Fruit fly (Drosophila melanogaster) whole organism, embryonic: Measurements from ENCODE around the gene CG32073.

Experiments
- BtbVII ChIP-seq: fragments of 200-800 bp; sonication (Bioruptor generic); optimal IDR thresholded peaks from 3 replicates; lab custom pipeline; 2017; ENCODE audit warnings: missing biosample characterization, mild to moderate bottlenecking, missing genetic modification characterization
- CG14441 ChIP-seq: fragments of 200-800 bp; sonication (Bioruptor generic); IDR thresholded peaks from 2 replicates; pipeline ENCODE4 v1.3.6; 2022; ENCODE audit warnings: missing biosample characterization, missing genetic modification characterization
- CG1529 ChIP-seq: fragments of 200-800 bp; sonication (Bioruptor generic); optimal IDR thresholded peaks from 3 replicates; lab custom pipeline; 2018; ENCODE audit warnings: missing biosample characterization, missing genetic modification characterization
- CG17385 ChIP-seq: fragments of 200-800 bp; sonication (Bioruptor generic); optimal IDR thresholded peaks from 3 replicates; lab custom pipeline; 2018; ENCODE audit warnings: missing biosample characterization, mild to moderate bottlenecking, missing genetic modification characterization
- CG2202 ChIP-seq: fragments of 200-800 bp; sonication (Bioruptor generic); optimal IDR thresholded peaks from 2 replicates; lab custom pipeline; 2018; ENCODE audit warnings: missing biosample characterization, mild to moderate bottlenecking, missing genetic modification characterization
- CG30403 ChIP-seq: fragments of 200-800 bp; sonication (Bioruptor generic); optimal IDR thresholded peaks from 3 replicates; lab custom pipeline; 2016; ENCODE audit warnings: missing biosample characterization, missing genetic modification characterization
- CG30431 ChIP-seq: fragments of 200-800 bp; sonication (Bioruptor generic); optimal IDR thresholded peaks from 2 replicates; lab custom pipeline; 2017; ENCODE audit warnings: missing biosample characterization, missing genetic modification characterization
- CG3065 ChIP-seq: fragments of 200-800 bp; sonication (Bioruptor generic); optimal IDR thresholded peaks from 2 replicates; lab custom pipeline; 2016; ENCODE audit warnings: missing biosample characterization, missing genetic modification characterization
- CG4328 ChIP-seq: fragments of 200-800 bp; sonication (Bioruptor generic); optimal IDR thresholded peaks from 3 replicates; lab custom pipeline; 2017; ENCODE audit warnings: missing biosample characterization, missing genetic modification reagents, missing genetic modification characterization
- CG6683 ChIP-seq: fragments of 200-800 bp; sonication (Bioruptor generic); optimal IDR thresholded peaks from 2 replicates; lab custom pipeline; 2017; ENCODE audit warnings: missing biosample characterization, mild to moderate bottlenecking, missing genetic modification characterization, missing genetic modification reagents
- CG7357 ChIP-seq: fragments of 200-800 bp; sonication (Bioruptor generic); IDR thresholded peaks from 3 replicates; pipeline ENCODE4 v1.3.6; 2022; ENCODE audit warnings: missing biosample characterization, missing genetic modification characterization
- CG8478 ChIP-seq: fragments of >200 bp; optimal IDR thresholded peaks from 2 replicates; lab custom pipeline; 2018
- CG8944 ChIP-seq: fragments of 200-800 bp; sonication (Bioruptor generic); optimal IDR thresholded peaks from 3 replicates; lab custom pipeline; 2016; ENCODE audit warnings: missing biosample characterization, missing genetic modification characterization
- CG9727 ChIP-seq: fragments of 200-800 bp; sonication (Bioruptor generic); optimal IDR thresholded peaks from 3 replicates; lab custom pipeline; 2017; ENCODE audit warnings: missing biosample characterization, mild to moderate bottlenecking, missing genetic modification characterization
- CTCF ChIP-seq: fragments of 200-800 bp; sonication (Bioruptor generic); optimal IDR thresholded peaks from 2 replicates; lab custom pipeline; 2017; ENCODE audit warnings: missing biosample characterization, mild to moderate bottlenecking, missing genetic modification characterization, moderate library complexity
- Camta ChIP-seq: fragments of 200-800 bp; sonication (Bioruptor generic); optimal IDR thresholded peaks from 2 replicates; lab custom pipeline; 2016; ENCODE audit warnings: missing biosample characterization, missing genetic modification characterization
- Chrac-16 ChIP-seq: fragments of 200-800 bp; sonication (Bioruptor generic); optimal IDR thresholded peaks from 3 replicates; lab custom pipeline; 2016; ENCODE audit warnings: missing biosample characterization, missing genetic modification characterization
- Dip2 ChIP-seq: fragments of 200-800 bp; sonication (Bioruptor generic); IDR thresholded peaks from 2 replicates; pipeline ENCODE4 v1.3.6; 2022; ENCODE audit warnings: missing biosample characterization, missing genetic modification characterization
- HmgZ ChIP-seq: fragments of 200-800 bp; sonication (Bioruptor generic); optimal IDR thresholded peaks from 2 replicates; lab custom pipeline; 2018; ENCODE audit warnings: missing biosample characterization, mild to moderate bottlenecking, missing genetic modification characterization
- Hr78 ChIP-seq, 2 experiments: fragments of 200-800 bp in 1 of 2; fragments of >200 bp in 1 of 2; sonication (Bioruptor generic) in 1 of 2; optimal IDR thresholded peaks; 2 replicates each; lab custom pipeline; 2017 to 2019; ENCODE audit warnings: missing biosample characterization in 2 of 2, missing genetic modification characterization in 2 of 2, mild to moderate bottlenecking in 1 of 2, moderate library complexity in 1 of 2
- Lim3 ChIP-seq: fragments of 200-800 bp; sonication (Bioruptor generic); IDR thresholded peaks from 2 replicates; pipeline ENCODE4 v1.3.6; 2022; ENCODE audit warnings: missing biosample characterization, missing genetic modification characterization
- NFAT ChIP-seq: fragments of 200-800 bp; sonication (Bioruptor generic); IDR thresholded peaks from 2 replicates; pipeline ENCODE4 v1.3.6; 2022; ENCODE audit warnings: missing biosample characterization, missing genetic modification characterization
- Pdp1 ChIP-seq, 2 experiments: fragments of 200-800 bp; sonication (Bioruptor generic); optimal IDR thresholded peaks; 3 replicates each; lab custom pipeline; 2016; ENCODE audit warnings: missing biosample characterization in 2 of 2, missing genetic modification characterization in 2 of 2, mild to moderate bottlenecking in 1 of 2, moderate library complexity in 1 of 2
- Stat92E ChIP-seq, 3 experiments: fragments of >200 bp in 2 of 3; fragments of 200-800 bp in 1 of 3; sonication (Bioruptor generic) in 1 of 3; optimal IDR thresholded peaks; 2 replicates each; lab custom pipeline; 2017 to 2019; ENCODE audit warnings: missing biosample characterization in 3 of 3, missing genetic modification characterization in 3 of 3, mild to moderate bottlenecking in 1 of 3, moderate library complexity in 1 of 3
- Xbp1 ChIP-seq: fragments of 200-800 bp; sonication (Bioruptor generic); optimal IDR thresholded peaks from 3 replicates; lab custom pipeline; 2016; ENCODE audit warnings: missing biosample characterization, mild to moderate bottlenecking, missing genetic modification characterization
- bab2 ChIP-seq: fragments of 200-800 bp; sonication (Bioruptor generic); optimal IDR thresholded peaks from 2 replicates; lab custom pipeline; 2016; ENCODE audit warnings: missing biosample characterization, missing genetic modification characterization
- chinmo ChIP-seq: fragments of 200-800 bp; sonication (Bioruptor generic); IDR thresholded peaks from 4 replicates; pipeline ENCODE4 v1.3.6; 2022; ENCODE audit warnings: missing biosample characterization, missing genetic modification characterization; ENCODE audit not compliant: partially characterized antibody
- chn ChIP-seq: fragments of 200-800 bp; sonication (Bioruptor generic); optimal IDR thresholded peaks from 2 replicates; lab custom pipeline; 2016; ENCODE audit warnings: missing biosample characterization, missing genetic modification characterization
- ci ChIP-seq: fragments of 200-800 bp; sonication (Bioruptor generic); IDR thresholded peaks from 3 replicates; pipeline ENCODE4 v1.3.6; 2022; ENCODE audit warnings: missing biosample characterization, missing genetic modification characterization
- dan ChIP-seq: fragments of 200-800 bp; sonication (Bioruptor generic); IDR thresholded peaks from 2 replicates; pipeline ENCODE4 v1.3.6; 2022; ENCODE audit warnings: missing biosample characterization, missing genetic modification characterization
- dati ChIP-seq: fragments of 200-800 bp; sonication (Bioruptor generic); IDR thresholded peaks from 2 replicates; pipeline ENCODE4 v1.3.6; 2022; ENCODE audit warnings: missing biosample characterization, missing genetic modification characterization
- dmrt99B ChIP-seq: fragments of 200-800 bp; sonication (Bioruptor generic); optimal IDR thresholded peaks from 2 replicates; lab custom pipeline; 2018; ENCODE audit warnings: missing biosample characterization, mild to moderate bottlenecking, missing genetic modification characterization, moderate library complexity
- eve ChIP-seq, 2 experiments: fragments of >200 bp; optimal IDR thresholded peaks; 2 replicates each; lab custom pipeline; 2017; ENCODE audit warnings: missing biosample characterization in 2 of 2, missing genetic modification characterization in 2 of 2
- ewg ChIP-seq: fragments of 200-800 bp; sonication (Bioruptor generic); optimal IDR thresholded peaks from 3 replicates; lab custom pipeline; 2017; ENCODE audit warnings: mild to moderate bottlenecking, missing biosample characterization, missing genetic modification reagents, missing genetic modification characterization
- fd64A ChIP-seq: fragments of 200-800 bp; sonication (Bioruptor generic); optimal IDR thresholded peaks from 3 replicates; lab custom pipeline; 2018; ENCODE audit warnings: missing biosample characterization, mild to moderate bottlenecking, missing genetic modification characterization
- fru ChIP-seq: fragments of >200 bp; optimal IDR thresholded peaks from 2 replicates; lab custom pipeline; 2017
- gro ChIP-seq: fragments of 200-800 bp; sonication (Bioruptor generic); optimal IDR thresholded peaks from 2 replicates; lab custom pipeline; 2016; ENCODE audit warnings: missing biosample characterization, missing genetic modification characterization
- klu ChIP-seq: fragments of 200-800 bp; sonication (Bioruptor generic); IDR thresholded peaks from 2 replicates; pipeline ENCODE4 v1.3.6; 2022; ENCODE audit warnings: missing biosample characterization, missing genetic modification characterization
- lilli ChIP-seq: fragments of 200-800 bp; sonication (Bioruptor generic); optimal IDR thresholded peaks from 3 replicates; lab custom pipeline; 2016; ENCODE audit warnings: missing biosample characterization, missing genetic modification characterization
- maf-S ChIP-seq: fragments of 200-800 bp; sonication (Bioruptor generic); optimal IDR thresholded peaks from 2 replicates; lab custom pipeline; 2016; ENCODE audit warnings: missing biosample characterization, missing genetic modification characterization
- nau ChIP-seq: fragments of 200-800 bp; sonication (Bioruptor generic); optimal IDR thresholded peaks from 3 replicates; lab custom pipeline; 2017; ENCODE audit warnings: missing biosample characterization, mild to moderate bottlenecking, missing genetic modification characterization, missing genetic modification reagents
- odd ChIP-seq: fragments of 200-800 bp; sonication (Bioruptor generic); optimal IDR thresholded peaks from 2 replicates; lab custom pipeline; 2017; ENCODE audit warnings: missing biosample characterization, mild to moderate bottlenecking, missing genetic modification characterization
- org-1 ChIP-seq: fragments of 200-800 bp; sonication (Bioruptor generic); optimal IDR thresholded peaks from 2 replicates; lab custom pipeline; 2017; ENCODE audit warnings: missing biosample characterization, missing genetic modification characterization
- pzg ChIP-seq: fragments of 200-800 bp; sonication (Bioruptor generic); optimal IDR thresholded peaks from 3 replicates; lab custom pipeline; 2018; ENCODE audit warnings: missing biosample characterization, mild to moderate bottlenecking, missing genetic modification characterization, moderate library complexity
- ro ChIP-seq: fragments of 200-800 bp; sonication (Bioruptor generic); IDR thresholded peaks from 2 replicates; pipeline ENCODE4 v1.3.6; 2022; ENCODE audit warnings: missing biosample characterization, missing genetic modification characterization
- sc ChIP-seq, 3 experiments: fragments of >200 bp in 2 of 3; fragments of 200-800 bp in 1 of 3; sonication (Bioruptor generic) in 1 of 3; optimal IDR thresholded peaks; 2 replicates in 2 of 3; 3 replicates in 1 of 3; lab custom pipeline; 2017; ENCODE audit warnings: mild to moderate bottlenecking in 1 of 3, missing biosample characterization in 1 of 3, missing genetic modification characterization in 1 of 3, missing genetic modification reagents in 1 of 3
- tin ChIP-seq: fragments of 200-800 bp; sonication (Bioruptor generic); optimal IDR thresholded peaks from 3 replicates; lab custom pipeline; 2016; ENCODE audit warnings: missing biosample characterization, missing genetic modification characterization
- tio ChIP-seq: fragments of 200-800 bp; sonication (Bioruptor generic); optimal IDR thresholded peaks from 2 replicates; lab custom pipeline; 2017; ENCODE audit warnings: missing biosample characterization, missing genetic modification characterization, inconsistent platforms
- tna ChIP-seq: fragments of 200-800 bp; sonication (Bioruptor generic); IDR thresholded peaks from 2 replicates; pipeline ENCODE4 v1.3.6; 2022; ENCODE audit warnings: missing biosample characterization, missing genetic modification characterization; ENCODE audit not compliant: partially characterized antibody
- vfl ChIP-seq: fragments of 200-800 bp; sonication (Bioruptor generic); optimal IDR thresholded peaks from 2 replicates; lab custom pipeline; 2016; ENCODE audit warnings: missing biosample characterization, missing genetic modification characterization
- vvl ChIP-seq: fragments of 200-800 bp; sonication (Bioruptor generic); IDR thresholded peaks from 2 replicates; pipeline ENCODE4 v1.3.6; 2022; ENCODE audit warnings: missing biosample characterization, missing genetic modification characterization
- zf30C ChIP-seq: fragments of 200-800 bp; sonication (Bioruptor generic); optimal IDR thresholded peaks from 3 replicates; lab custom pipeline; 2018; ENCODE audit warnings: missing biosample characterization, mild to moderate bottlenecking, missing genetic modification characterization

Gene CG32073

DNA sequence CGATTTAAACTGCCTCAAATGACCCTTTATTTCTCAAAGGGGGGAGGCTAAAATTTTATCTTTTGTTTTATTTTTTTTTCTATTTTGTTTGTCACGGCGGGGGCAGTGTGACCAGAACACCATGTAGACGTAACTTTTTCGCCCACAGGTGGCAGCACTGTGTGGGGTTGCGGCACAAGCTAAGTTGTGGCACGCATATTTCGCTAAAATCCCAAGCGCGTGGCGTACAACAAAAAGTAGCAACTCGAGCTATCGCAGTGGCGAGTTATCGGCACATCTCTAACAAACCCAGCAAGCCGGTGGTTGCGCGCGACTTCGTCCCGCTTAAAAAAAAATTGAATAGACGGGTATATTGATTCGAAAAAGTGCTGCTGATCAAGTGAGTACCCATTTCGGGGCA lies 15.7 kb upstream of the CG32073 start, which contains the start of the genes Ufd1 and NaPi-III (continued):
- TF ChIP-seq Stat92E (GFP tag; optimal IDR thresholded peaks at IDR 0.05; lab: Kevin White, UChicago) (peak in 1 of 3 experiments; percentile 80), Pdp1 (GFP tag; optimal IDR thresholded peaks at IDR 0.05; lab: Kevin White, UChicago) (peak in 1 of 2 experiments; percentile 74), CG9727 (GFP tag; lab: Kevin White, UChicago) (no peak), Xbp1 (peak; percentile 40), dan (GFP tag; lab: Robert Waterston, UW) (no peak), Hr78 (GFP tag; optimal IDR thresholded peaks at IDR 0.05; lab: Kevin White, UChicago) (no peak), vvl (GFP tag; lab: Robert Waterston, UW) (peak; percentile 59; the same call in 1 of the 2 replicates), tio (no peak), chinmo (GFP tag; lab: Robert Waterston, UW) (peak; percentile 73; the same call in 1 of the 4 replicates), CG30403 (GFP tag; lab: Kevin White, UChicago) (no peak), klu (GFP tag; lab: Robert Waterston, UW) (no peak), nau (GFP tag; lab: Kevin White, UChicago) (no peak), maf-S (GFP tag; lab: Kevin White, UChicago) (peak; percentile 35), tin (GFP tag; lab: Kevin White, UChicago) (no peak), HmgZ (tag; lab: Kevin White, UChicago) (peak; percentile 91), CG6683 (no peak), org-1 (GFP tag; lab: Kevin White, UChicago) (no peak), fru (lab: Kevin White, UChicago) (no peak), tna (GFP tag; lab: Robert Waterston, UW) (peak; percentile 76), CG1529 (GFP tag; lab: Kevin White, UChicago) (no peak), CG14441 (GFP tag; lab: Robert Waterston, UW) (peak; percentile 56), Dip2 (GFP tag; lab: Robert Waterston, UW) (peak; percentile 86), vfl (GFP tag; lab: Kevin White, UChicago) (peak; percentile 38), sc (optimal IDR thresholded peaks at IDR 0.05; lab: Kevin White, UChicago) (no peak), sc (GFP tag; optimal IDR thresholded peaks at IDR 0.05; lab: Kevin White, UChicago) (no peak), dmrt99B (tag; lab: Kevin White, UChicago) (no peak), lilli (GFP tag; lab: Kevin White, UChicago) (peak; percentile 46), Lim3 (GFP tag; lab: Robert Waterston, UW) (no peak), CG4328 (no peak), CG7357 (GFP tag; lab: Robert Waterston, UW) (no peak), ci (GFP tag; lab: Robert Waterston, UW) (peak; percentile 48; the same call in 1 of the 3 replicates), CG8478 (lab: Kevin White, UChicago) (no peak), BtbVII (no peak), gro (GFP tag; lab: Kevin White, UChicago) (peak; percentile 71), CG30431 (GFP tag; lab: Kevin White, UChicago) (no peak), CG17385 (GFP tag; lab: Kevin White, UChicago) (no peak), pzg (GFP tag; lab: Kevin White, UChicago) (peak; percentile 96), odd (no peak), CG8944 (GFP tag; lab: Kevin White, UChicago) (peak; percentile 36), Camta (GFP tag; lab: Kevin White, UChicago) (no peak), CG2202 (tag; lab: Kevin White, UChicago) (peak; percentile 4), chn (GFP tag; lab: Kevin White, UChicago) (peak; percentile 40), eve (GFP tag; optimal IDR thresholded peaks at IDR 0.05; lab: Kevin White, UChicago) (no peak), NFAT (GFP tag; lab: Robert Waterston, UW) (peak; percentile 72), ro (no peak), CTCF (GFP tag; lab: Kevin White, UChicago) (peak; percentile 92), Chrac-16 (peak; percentile 51), dati (GFP tag; lab: Robert Waterston, UW) (no peak), zf30C (GFP tag; lab: Kevin White, UChicago) (peak; percentile 26), bab2 (peak; percentile 14), CG3065 (GFP tag; lab: Kevin White, UChicago) (no peak), ewg (GFP tag; lab: Kevin White, UChicago) (peak; percentile 79), fd64A (GFP tag; lab: Kevin White, UChicago) (no peak)
